Fruit fly (Drosophila melanogaster) whole organism, pupa: ENCODE measurements around the gene Hip14.

Experiments
- CG10348 ChIP-seq: fragments of 200-800 bp; sonication (Bioruptor generic); IDR thresholded peaks from 2 replicates; pipeline ENCODE4 v1.3.6; 2022; ENCODE audit warnings: missing biosample characterization, missing genetic modification characterization
- CG12605 ChIP-seq: fragments of 200-800 bp; sonication (Bioruptor generic); IDR thresholded peaks from 2 replicates; pipeline ENCODE4 v1.3.6; 2022; ENCODE audit warnings: missing biosample characterization, missing genetic modification characterization
- CG13204 ChIP-seq: fragments of 200-800 bp; sonication (Bioruptor generic); optimal IDR thresholded peaks from 2 replicates; lab custom pipeline; 2018; ENCODE audit warnings: missing biosample characterization, mild to moderate bottlenecking, missing genetic modification characterization, moderate library complexity
- CG14655 ChIP-seq: fragments of 200-800 bp; sonication (Bioruptor generic); optimal IDR thresholded peaks from 3 replicates; lab custom pipeline; 2017; ENCODE audit warnings: mild to moderate bottlenecking, missing biosample characterization, missing genetic modification reagents, missing genetic modification characterization
- CG15710 ChIP-seq: fragments of 200-800 bp; sonication (Bioruptor generic); optimal IDR thresholded peaks from 2 replicates; lab custom pipeline; 2018; ENCODE audit warnings: missing biosample characterization, mild to moderate bottlenecking, missing genetic modification characterization, moderate library complexity
- CG17806 ChIP-seq: fragments of 200-800 bp; sonication (Bioruptor generic); optimal IDR thresholded peaks from 2 replicates; lab custom pipeline; 2018; ENCODE audit warnings: missing biosample characterization, mild to moderate bottlenecking, missing genetic modification characterization, moderate library complexity
- CG32121 ChIP-seq: fragments of 200-800 bp; sonication (Bioruptor generic); IDR thresholded peaks from 2 replicates; pipeline ENCODE4 v1.3.6; 2022; ENCODE audit warnings: missing biosample characterization, missing genetic modification characterization
- CG34367 ChIP-seq: fragments of 200-800 bp; sonication (Bioruptor generic); optimal IDR thresholded peaks from 2 replicates; lab custom pipeline; 2018; ENCODE audit warnings: missing biosample characterization, mild to moderate bottlenecking, missing genetic modification characterization
- CG4496 ChIP-seq: fragments of 200-800 bp; sonication (Bioruptor generic); IDR thresholded peaks from 3 replicates; pipeline ENCODE4 v1.3.6; 2022; ENCODE audit warnings: missing biosample characterization, missing genetic modification characterization
- CG8159 ChIP-seq: fragments of 200-800 bp; sonication (Bioruptor generic); optimal IDR thresholded peaks from 3 replicates; lab custom pipeline; 2018; ENCODE audit warnings: missing biosample characterization, mild to moderate bottlenecking, missing genetic modification characterization, moderate library complexity
- CG8301 ChIP-seq: fragments of 200-800 bp; sonication (Bioruptor generic); optimal IDR thresholded peaks from 2 replicates; lab custom pipeline; 2018; ENCODE audit warnings: missing biosample characterization, mild to moderate bottlenecking, missing genetic modification characterization
- CG9948 ChIP-seq: fragments of 200-800 bp; sonication (Bioruptor generic); optimal IDR thresholded peaks from 2 replicates; lab custom pipeline; 2018; ENCODE audit warnings: missing biosample characterization, mild to moderate bottlenecking, missing genetic modification characterization, moderate library complexity
- D1 ChIP-seq: fragments of 200-800 bp; sonication (Bioruptor generic); optimal IDR thresholded peaks from 2 replicates; lab custom pipeline; 2018; ENCODE audit warnings: missing biosample characterization, mild to moderate bottlenecking, missing genetic modification characterization, moderate library complexity
- EcR ChIP-seq: fragments of 200-800 bp; sonication (Bioruptor generic); optimal IDR thresholded peaks from 3 replicates; lab custom pipeline; 2019; ENCODE audit warnings: missing biosample characterization, missing genetic modification characterization, mild to moderate bottlenecking, moderate library complexity, missing genetic modification reagents
- Ets98B ChIP-seq: fragments of 200-800 bp; sonication (Bioruptor generic); IDR thresholded peaks from 2 replicates; pipeline ENCODE4 v1.3.6; 2022; ENCODE audit warnings: missing biosample characterization, missing genetic modification characterization
- Pif1A ChIP-seq: fragments of 200-800 bp; sonication (Bioruptor generic); optimal IDR thresholded peaks from 3 replicates; lab custom pipeline; 2016; ENCODE audit warnings: missing biosample characterization, missing genetic modification characterization
- Pif1B ChIP-seq: fragments of 200-800 bp; sonication (Bioruptor generic); optimal IDR thresholded peaks from 3 replicates; lab custom pipeline; 2016; ENCODE audit warnings: missing biosample characterization, missing genetic modification characterization
- Snoo ChIP-seq: fragments of 200-800 bp; sonication (Bioruptor generic); optimal IDR thresholded peaks from 3 replicates; lab custom pipeline; 2017; ENCODE audit warnings: missing biosample characterization, mild to moderate bottlenecking, missing genetic modification characterization, inconsistent platforms
- fd96Ca ChIP-seq: fragments of 200-800 bp; sonication (Bioruptor generic); IDR thresholded peaks from 3 replicates; pipeline ENCODE4 v1.3.6; 2022; ENCODE audit warnings: missing biosample characterization, missing genetic modification characterization
- gl ChIP-seq: fragments of 200-800 bp; sonication (Bioruptor generic); optimal IDR thresholded peaks from 2 replicates; lab custom pipeline; 2018; ENCODE audit warnings: missing biosample characterization, mild to moderate bottlenecking, missing genetic modification characterization
- rn ChIP-seq: fragments of 200-800 bp; sonication (Bioruptor generic); IDR thresholded peaks from 2 replicates; pipeline ENCODE4 v1.3.6; 2022; ENCODE audit warnings: missing biosample characterization, missing genetic modification characterization

Hip14 gene

dm6 chr3L:15975068-15975467, 13.0 kb upstream of the Hip14 start, which contains the start of gene CG17026:
Gene CG17026 (plus strand): TSS chr3L:15975368.
- peak; percentile 27 for TF ChIP-seq EcR
- no peak for TF ChIP-seq D1

- TF ChIP-seq Ets98B (GFP tag; lab: Robert Waterston, UW) = peak; percentile 12; the same call in 1 of the 2 replicates
- TF ChIP-seq fd96Ca = 0 out of 3 replicates have a peak, but pooled peaks have one; percentile 24
- peak; percentile 64 for TF ChIP-seq CG12605 (GFP tag; lab: Robert Waterston, UW)
- TF ChIP-seq CG32121 (GFP tag; lab: Robert Waterston, UW) = no peak
- TF ChIP-seq rn (GFP tag; lab: Robert Waterston, UW) = peak; percentile 3; the same call in 1 of the 2 replicates
- no peak for TF ChIP-seq CG15710 (tag; lab: Kevin White, UChicago)
These were observed 11.3 kb upstream of the Hip14 start, which contains the start of gene CG17029 for dm6 chr3L:15976758-15977157. Gene CG17029 (plus strand): TSS chr3L:15976870.

DNA sequence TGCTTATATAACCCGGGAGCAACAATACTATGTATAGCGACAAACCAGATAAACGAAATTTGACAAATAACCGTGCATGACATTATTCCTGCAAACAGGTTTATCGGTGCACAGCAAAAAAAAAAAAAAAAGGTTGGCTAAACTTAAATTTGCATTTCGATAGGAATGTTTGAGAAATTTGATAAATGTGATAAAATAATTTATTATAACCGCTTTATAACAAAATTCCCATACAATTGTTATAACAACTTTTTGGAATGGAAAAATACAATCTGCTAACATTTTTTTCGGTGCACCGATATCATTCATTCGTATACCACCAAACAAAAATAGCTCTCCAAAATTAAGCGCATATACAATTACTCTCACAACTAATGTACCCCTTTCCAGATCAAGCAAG, 10.5 kb upstream of the Hip14 start:
- TF ChIP-seq rn (GFP tag; lab: Robert Waterston, UW) (no peak), Snoo (peak; percentile 47), CG32121 (GFP tag; lab: Robert Waterston, UW) (peak; percentile 72), CG9948 (no peak), D1 (no peak), gl (tag; lab: Kevin White, UChicago) (no peak), CG8159 (tag; lab: Kevin White, UChicago) (no peak), fd96Ca (no peak), CG12605 (GFP tag; lab: Robert Waterston, UW) (peak; percentile 66), EcR (no peak), Pif1A (GFP tag; lab: Kevin White, UChicago) (no peak), CG13204 (GFP tag; lab: Kevin White, UChicago) (no peak), CG4496 (GFP tag; lab: Robert Waterston, UW) (peak; percentile 76), CG8301 (tag; lab: Kevin White, UChicago) (no peak), CG17806 (peak; percentile 35), CG14655 (GFP tag; lab: Kevin White, UChicago) (no peak), CG15710 (tag; lab: Kevin White, UChicago) (no peak), Pif1B (GFP tag; lab: Kevin White, UChicago) (no peak), Ets98B (GFP tag; lab: Robert Waterston, UW) (peak; percentile 74), CG34367 (tag; lab: Kevin White, UChicago) (no peak), CG10348 (GFP tag; lab: Robert Waterston, UW) (no peak)

dm6 chr3L:15978224-15978623, 9.8 kb upstream of the Hip14 start, which contains the start of gene CG17028:
Gene CG17028 (plus strand): TSS chr3L:15978524.
- TF ChIP-seq rn (GFP tag; lab: Robert Waterston, UW) (no peak), CG34367 (tag; lab: Kevin White, UChicago) (no peak), CG32121 (GFP tag; lab: Robert Waterston, UW) (no peak), CG9948 (no peak)

- peak; percentile 46 for TF ChIP-seq EcR
- no peak for TF ChIP-seq D1
- no peak for TF ChIP-seq rn (GFP tag; lab: Robert Waterston, UW)
These were observed 8.8 kb upstream of the Hip14 start for dm6 chr3L:15979240-15979639.

dm6 chr3L:15979912-15980311, 8.1 kb upstream of the Hip14 start, which contains the start of gene CG17027:
Gene CG17027 (plus strand): TSS chr3L:15980100.
- TF ChIP-seq CG4496 (GFP tag; lab: Robert Waterston, UW) (no peak), CG13204 (GFP tag; lab: Kevin White, UChicago) (no peak), D1 (no peak), fd96Ca (no peak), CG14655 (GFP tag; lab: Kevin White, UChicago) (no peak), CG34367 (tag; lab: Kevin White, UChicago) (no peak), Pif1B (GFP tag; lab: Kevin White, UChicago) (no peak), EcR (no peak), gl (tag; lab: Kevin White, UChicago) (no peak), Snoo (no peak), Pif1A (GFP tag; lab: Kevin White, UChicago) (no peak)

- no peak for TF ChIP-seq CG13204 (GFP tag; lab: Kevin White, UChicago)
- no peak for TF ChIP-seq CG8301 (tag; lab: Kevin White, UChicago)
- no peak for TF ChIP-seq CG17806
- no peak for TF ChIP-seq CG10348 (GFP tag; lab: Robert Waterston, UW)
These were observed 6.6 kb upstream of the Hip14 start for dm6 chr3L:15981403-15981802.

- no peak for TF ChIP-seq CG12605 (GFP tag; lab: Robert Waterston, UW)
- no peak for TF ChIP-seq CG34367 (tag; lab: Kevin White, UChicago)
- TF ChIP-seq gl (tag; lab: Kevin White, UChicago) = no peak
- TF ChIP-seq CG14655 (GFP tag; lab: Kevin White, UChicago) = no peak
- TF ChIP-seq, all 21 proteins: peak for 0
These were observed 5.9 kb upstream of the Hip14 start for dm6 chr3L:15982148-15982547.
